Fruit fly (Drosophila melanogaster) whole organism, embryonic: ENCODE measurements around the gene spel1.

Source experiments
- Ada2b ChIP-seq: fragments of 200-800 bp; sonication (Bioruptor generic); IDR thresholded peaks from 2 replicates; pipeline ENCODE4 v1.3.6; 2022; ENCODE audit warnings: missing biosample characterization, missing genetic modification characterization
- CG10543 ChIP-seq: fragments of 200-800 bp; sonication (Bioruptor generic); optimal IDR thresholded peaks from 3 replicates; lab custom pipeline; 2017; ENCODE audit warnings: missing biosample characterization, mild to moderate bottlenecking, missing genetic modification characterization, moderate library complexity
- CG11398 ChIP-seq: fragments of 200-800 bp; sonication (Bioruptor generic); optimal IDR thresholded peaks from 2 replicates; lab custom pipeline; 2016; ENCODE audit warnings: missing biosample characterization, missing genetic modification characterization
- CG11696 ChIP-seq: fragments of 200-800 bp; sonication (Bioruptor generic); IDR thresholded peaks from 2 replicates; pipeline ENCODE4 v1.3.6; 2022; ENCODE audit warnings: missing biosample characterization, missing genetic modification characterization
- CG12391 ChIP-seq: fragments of 200-800 bp; sonication (Bioruptor generic); optimal IDR thresholded peaks from 3 replicates; lab custom pipeline; 2018; ENCODE audit warnings: missing biosample characterization, mild to moderate bottlenecking, missing genetic modification characterization, moderate library complexity
- CG12659 ChIP-seq: fragments of 200-800 bp; sonication (Bioruptor generic); optimal IDR thresholded peaks from 3 replicates; lab custom pipeline; 2017; ENCODE audit warnings: mild to moderate bottlenecking, missing biosample characterization, missing genetic modification reagents, missing genetic modification characterization
- CG13123 ChIP-seq: fragments of 200-800 bp; sonication (Bioruptor generic); optimal IDR thresholded peaks from 2 replicates; lab custom pipeline; 2016; ENCODE audit warnings: missing biosample characterization, missing genetic modification characterization
- CG15269 ChIP-seq: fragments of 200-800 bp; sonication (Bioruptor generic); optimal IDR thresholded peaks from 2 replicates; lab custom pipeline; 2018; ENCODE audit warnings: missing biosample characterization, mild to moderate bottlenecking, missing genetic modification characterization, moderate library complexity
- CG16813 ChIP-seq: fragments of 200-800 bp; sonication (Bioruptor generic); IDR thresholded peaks from 3 replicates; pipeline ENCODE4 v1.3.6; 2022; ENCODE audit warnings: missing biosample characterization, missing genetic modification characterization; ENCODE audit not compliant: partially characterized antibody
- CG17186 ChIP-seq: fragments of 200-800 bp; sonication (Bioruptor generic); optimal IDR thresholded peaks from 3 replicates; lab custom pipeline; 2017; ENCODE audit warnings: missing biosample characterization, missing genetic modification reagents, missing genetic modification characterization
- CG17912 ChIP-seq: fragments of 200-800 bp; sonication (Bioruptor generic); optimal IDR thresholded peaks from 2 replicates; lab custom pipeline; 2018; ENCODE audit warnings: missing biosample characterization, mild to moderate bottlenecking, missing genetic modification characterization
- CG18262 ChIP-seq: fragments of 200-800 bp; optimal IDR thresholded peaks from 3 replicates; lab custom pipeline; 2019; ENCODE audit warnings: missing biosample characterization, mild to moderate bottlenecking, missing genetic modification characterization, moderate library complexity
- CG3163 ChIP-seq: fragments of 200-800 bp; sonication (Bioruptor generic); optimal IDR thresholded peaks from 3 replicates; lab custom pipeline; 2016; ENCODE audit warnings: missing biosample characterization, missing genetic modification characterization
- CG4360 ChIP-seq: fragments of 200-800 bp; sonication (Bioruptor generic); IDR thresholded peaks from 2 replicates; pipeline ENCODE4 v1.3.6; 2022; ENCODE audit warnings: missing biosample characterization, missing genetic modification characterization
- CG6689 ChIP-seq: fragments of 200-800 bp; sonication (Bioruptor generic); IDR thresholded peaks from 2 replicates; pipeline ENCODE4 v1.3.6; 2022; ENCODE audit warnings: missing biosample characterization, missing genetic modification characterization
- CG6813 ChIP-seq: fragments of 200-800 bp; sonication (Bioruptor generic); optimal IDR thresholded peaks from 2 replicates; lab custom pipeline; 2017; ENCODE audit warnings: missing biosample characterization, missing genetic modification characterization, mild to moderate bottlenecking, moderate library complexity, missing genetic modification reagents
- CG7357 ChIP-seq: fragments of 200-800 bp; sonication (Bioruptor generic); IDR thresholded peaks from 3 replicates; pipeline ENCODE4 v1.3.6; 2022; ENCODE audit warnings: missing biosample characterization, missing genetic modification characterization
- CG7372 ChIP-seq: fragments of 200-800 bp; sonication (Bioruptor generic); IDR thresholded peaks from 2 replicates; pipeline ENCODE4 v1.3.6; 2022; ENCODE audit warnings: missing biosample characterization, missing genetic modification characterization
- CG8388 ChIP-seq: fragments of 200-800 bp; sonication (Bioruptor generic); optimal IDR thresholded peaks from 2 replicates; lab custom pipeline; 2019; ENCODE audit warnings: missing biosample characterization, mild to moderate bottlenecking, missing genetic modification characterization, moderate library complexity
- CG9609 ChIP-seq: fragments of 200-800 bp; sonication (Bioruptor generic); optimal IDR thresholded peaks from 3 replicates; lab custom pipeline; 2016; ENCODE audit warnings: missing biosample characterization, missing genetic modification characterization
- CG9932 ChIP-seq: fragments of 200-800 bp; sonication (Bioruptor generic); IDR thresholded peaks from 2 replicates; pipeline ENCODE4 v1.3.6; 2022; ENCODE audit warnings: missing biosample characterization, missing genetic modification characterization
- CHES-1-like ChIP-seq: fragments of 200-800 bp; sonication (Bioruptor generic); optimal IDR thresholded peaks from 2 replicates; lab custom pipeline; 2016; ENCODE audit warnings: missing biosample characterization, missing genetic modification characterization
- Deaf1 ChIP-seq: fragments of 200-800 bp; optimal IDR thresholded peaks from 3 replicates; lab custom pipeline; 2019; ENCODE audit warnings: missing biosample characterization, mild to moderate bottlenecking, missing genetic modification characterization, moderate library complexity
- Hsf ChIP-seq: fragments of 200-800 bp; sonication (Bioruptor generic); optimal IDR thresholded peaks from 3 replicates; lab custom pipeline; 2016; ENCODE audit warnings: missing biosample characterization, missing genetic modification characterization
- Lim3 ChIP-seq: fragments of 200-800 bp; sonication (Bioruptor generic); IDR thresholded peaks from 2 replicates; pipeline ENCODE4 v1.3.6; 2022; ENCODE audit warnings: missing biosample characterization, missing genetic modification characterization
- Mad ChIP-seq: fragments of 200-800 bp; sonication (Bioruptor generic); optimal IDR thresholded peaks from 2 replicates; lab custom pipeline; 2016; ENCODE audit warnings: missing biosample characterization, missing genetic modification characterization
- Mrtf ChIP-seq: fragments of 200-800 bp; sonication (Bioruptor generic); IDR thresholded peaks from 3 replicates; pipeline ENCODE4 v1.3.6; 2022; ENCODE audit warnings: missing biosample characterization, missing genetic modification characterization
- Opbp ChIP-seq: fragments of 200-800 bp; sonication (Bioruptor generic); IDR thresholded peaks from 3 replicates; pipeline ENCODE4 v1.3.6; 2022; ENCODE audit warnings: missing biosample characterization, missing genetic modification characterization; ENCODE audit not compliant: partially characterized antibody
- Rfx ChIP-seq: fragments of 200-800 bp; sonication (Bioruptor generic); IDR thresholded peaks from 2 replicates; pipeline ENCODE4 v1.3.6; 2022; ENCODE audit warnings: missing biosample characterization, missing genetic modification characterization
- Stat92E ChIP-seq, 3 experiments: fragments of >200 bp in 2 of 3; fragments of 200-800 bp in 1 of 3; sonication (Bioruptor generic) in 1 of 3; optimal IDR thresholded peaks; 2 replicates each; lab custom pipeline; 2017 to 2019; ENCODE audit warnings: missing biosample characterization in 3 of 3, missing genetic modification characterization in 3 of 3, mild to moderate bottlenecking in 1 of 3, moderate library complexity in 1 of 3
- Xrp1 ChIP-seq: fragments of 200-800 bp; sonication (Bioruptor generic); IDR thresholded peaks from 2 replicates; pipeline ENCODE4 v1.3.6; 2022; ENCODE audit warnings: missing biosample characterization, missing genetic modification characterization
- amos ChIP-seq: fragments of 200-800 bp; sonication (Bioruptor generic); IDR thresholded peaks from 2 replicates; pipeline ENCODE4 v1.3.6; 2022; ENCODE audit warnings: missing biosample characterization, missing genetic modification characterization; ENCODE audit not compliant: partially characterized antibody
- bbx ChIP-seq: fragments of 200-800 bp; sonication (Bioruptor generic); IDR thresholded peaks from 2 replicates; pipeline ENCODE4 v1.3.6; 2022; ENCODE audit warnings: missing biosample characterization, missing genetic modification characterization; ENCODE audit not compliant: partially characterized antibody
- dm ChIP-seq: fragments of 200-800 bp; sonication (Bioruptor generic); optimal IDR thresholded peaks from 3 replicates; lab custom pipeline; 2016; ENCODE audit warnings: missing biosample characterization, missing genetic modification characterization
- grau ChIP-seq: fragments of 200-800 bp; optimal IDR thresholded peaks from 3 replicates; lab custom pipeline; 2019; ENCODE audit warnings: missing biosample characterization, mild to moderate bottlenecking, missing genetic modification characterization, moderate library complexity
- grn ChIP-seq: fragments of 200-800 bp; sonication (Bioruptor generic); optimal IDR thresholded peaks from 3 replicates; lab custom pipeline; 2017; ENCODE audit warnings: missing biosample characterization, missing genetic modification characterization
- gro ChIP-seq: fragments of 200-800 bp; sonication (Bioruptor generic); optimal IDR thresholded peaks from 2 replicates; lab custom pipeline; 2016; ENCODE audit warnings: missing biosample characterization, missing genetic modification characterization
- ham ChIP-seq: fragments of 200-800 bp; sonication (Bioruptor generic); IDR thresholded peaks from 2 replicates; pipeline ENCODE4 v1.3.6; 2022; ENCODE audit warnings: missing biosample characterization, missing genetic modification characterization
- hb ChIP-seq: fragments of 200-800 bp; sonication (Bioruptor generic); IDR thresholded peaks from 3 replicates; pipeline ENCODE4 v1.3.6; 2022; ENCODE audit warnings: missing biosample characterization, missing genetic modification characterization; ENCODE audit not compliant: partially characterized antibody
- ken ChIP-seq: fragments of 200-800 bp; sonication (Bioruptor generic); IDR thresholded peaks from 3 replicates; pipeline ENCODE4 v1.3.6; 2022; ENCODE audit warnings: missing biosample characterization, missing genetic modification characterization
- lab ChIP-seq: fragments of 200-800 bp; sonication (Bioruptor generic); optimal IDR thresholded peaks from 3 replicates; lab custom pipeline; 2017; ENCODE audit warnings: missing biosample characterization, missing genetic modification characterization, mild to moderate bottlenecking, moderate library complexity, missing genetic modification reagents
- maf-S ChIP-seq: fragments of 200-800 bp; sonication (Bioruptor generic); optimal IDR thresholded peaks from 2 replicates; lab custom pipeline; 2016; ENCODE audit warnings: missing biosample characterization, missing genetic modification characterization
- nerfin-1 ChIP-seq: fragments of 200-800 bp; sonication (Bioruptor generic); optimal IDR thresholded peaks from 3 replicates; lab custom pipeline; 2019; ENCODE audit warnings: missing biosample characterization, mild to moderate bottlenecking, missing genetic modification characterization, moderate library complexity
- nerfin-2 ChIP-seq: fragments of 200-800 bp; sonication (Bioruptor generic); IDR thresholded peaks from 2 replicates; pipeline ENCODE4 v1.3.6; 2022; ENCODE audit warnings: missing biosample characterization, missing genetic modification characterization; ENCODE audit not compliant: partially characterized antibody
- odd ChIP-seq: fragments of 200-800 bp; sonication (Bioruptor generic); optimal IDR thresholded peaks from 2 replicates; lab custom pipeline; 2017; ENCODE audit warnings: missing biosample characterization, mild to moderate bottlenecking, missing genetic modification characterization
- ro ChIP-seq: fragments of 200-800 bp; sonication (Bioruptor generic); IDR thresholded peaks from 2 replicates; pipeline ENCODE4 v1.3.6; 2022; ENCODE audit warnings: missing biosample characterization, missing genetic modification characterization
- sima ChIP-seq: fragments of 200-800 bp; sonication (Bioruptor generic); optimal IDR thresholded peaks from 2 replicates; lab custom pipeline; 2016; ENCODE audit warnings: missing biosample characterization, missing genetic modification characterization
- sna ChIP-seq: fragments of 200-800 bp; sonication (Bioruptor generic); IDR thresholded peaks from 2 replicates; pipeline ENCODE4 v1.3.6; 2022; ENCODE audit warnings: missing biosample characterization, missing genetic modification characterization; ENCODE audit not compliant: partially characterized antibody
- so ChIP-seq: fragments of 200-800 bp; sonication (Bioruptor generic); IDR thresholded peaks from 3 replicates; pipeline ENCODE4 v1.3.6; 2022; ENCODE audit warnings: missing biosample characterization, missing genetic modification characterization
- ssp ChIP-seq: fragments of 200-800 bp; sonication (Bioruptor generic); IDR thresholded peaks from 2 replicates; pipeline ENCODE4 v1.3.6; 2022; ENCODE audit warnings: missing biosample characterization, missing genetic modification characterization
- tap ChIP-seq: fragments of 200-800 bp; optimal IDR thresholded peaks from 3 replicates; lab custom pipeline; 2019; ENCODE audit warnings: missing biosample characterization, mild to moderate bottlenecking, missing genetic modification characterization, moderate library complexity
- ttk ChIP-seq: fragments of 200-800 bp; sonication (Bioruptor generic); IDR thresholded peaks from 2 replicates; pipeline ENCODE4 v2.1.2; 2022; ENCODE audit warnings: missing biosample characterization, missing genetic modification characterization

Gene spel1

dm6 chr2L:14403568-14403967, 41.7 kb downstream of the spel1 start (continued):
- TF ChIP-seq CG3163 (GFP tag; lab: Kevin White, UChicago) (no peak), CHES-1-like (GFP tag; lab: Kevin White, UChicago) (no peak), CG13123 (GFP tag; lab: Kevin White, UChicago) (no peak), CG7372 (GFP tag; lab: Robert Waterston, UW) (no peak), ken (GFP tag; lab: Robert Waterston, UW) (no peak), Deaf1 (tag; lab: Kevin White, UChicago) (no peak), CG4360 (GFP tag; lab: Robert Waterston, UW) (no peak), ham (no peak), CG11398 (GFP tag; lab: Kevin White, UChicago) (no peak), grau (tag; lab: Kevin White, UChicago) (no peak), Mad (GFP tag; lab: Kevin White, UChicago) (no peak), odd (GFP tag; lab: Kevin White, UChicago) (no peak), CG17186 (no peak), grn (GFP tag; lab: Kevin White, UChicago) (peak; percentile 88), amos (GFP tag; lab: Robert Waterston, UW) (no peak), dm (GFP tag; lab: Kevin White, UChicago) (no peak), ttk (GFP tag; lab: Robert Waterston, UW) (no peak), Hsf (GFP tag; lab: Kevin White, UChicago) (no peak), CG17912 (GFP tag; lab: Kevin White, UChicago) (no peak), sima (GFP tag; lab: Kevin White, UChicago) (no peak), CG11696 (GFP tag; lab: Robert Waterston, UW) (no peak), hb (no peak), Rfx (GFP tag; lab: Robert Waterston, UW) (no peak), so (GFP tag; lab: Robert Waterston, UW) (no peak), Lim3 (GFP tag; lab: Robert Waterston, UW) (no peak), gro (GFP tag; lab: Kevin White, UChicago) (peak; percentile 3), Opbp (no peak), nerfin-2 (no peak), CG7357 (GFP tag; lab: Robert Waterston, UW) (no peak), CG9609 (GFP tag; lab: Kevin White, UChicago) (no peak), lab (GFP tag; lab: Kevin White, UChicago) (peak; percentile 88), sna (no peak), CG12659 (GFP tag; lab: Kevin White, UChicago) (no peak), maf-S (GFP tag; lab: Kevin White, UChicago) (no peak), Stat92E (GFP tag; optimal IDR thresholded peaks at IDR 0.05; lab: Kevin White, UChicago) (no peak), CG10543 (GFP tag; lab: Kevin White, UChicago) (peak; percentile 50), CG9932 (GFP tag; lab: Robert Waterston, UW) (no peak), Ada2b (GFP tag; lab: Robert Waterston, UW) (no peak), CG15269 (tag; lab: Kevin White, UChicago) (peak; percentile 24), nerfin-1 (tag; lab: Kevin White, UChicago) (no peak), CG16813 (GFP tag; lab: Robert Waterston, UW) (no peak), Xrp1 (GFP tag; lab: Robert Waterston, UW) (no peak), tap (tag; lab: Kevin White, UChicago) (no peak), CG18262 (no peak), bbx (GFP tag; lab: Robert Waterston, UW) (no peak), Mrtf (GFP tag; lab: Robert Waterston, UW) (no peak), CG6813 (peak; percentile 16), ro (no peak), CG6689 (no peak), CG8388 (GFP tag; lab: Kevin White, UChicago) (no peak), CG12391 (tag; lab: Kevin White, UChicago) (no peak), ssp (no peak)
